Worm (Caenorhabditis elegans): ENCODE data around the gene E02C12.9.

The E02C12.9 gene

DNA sequence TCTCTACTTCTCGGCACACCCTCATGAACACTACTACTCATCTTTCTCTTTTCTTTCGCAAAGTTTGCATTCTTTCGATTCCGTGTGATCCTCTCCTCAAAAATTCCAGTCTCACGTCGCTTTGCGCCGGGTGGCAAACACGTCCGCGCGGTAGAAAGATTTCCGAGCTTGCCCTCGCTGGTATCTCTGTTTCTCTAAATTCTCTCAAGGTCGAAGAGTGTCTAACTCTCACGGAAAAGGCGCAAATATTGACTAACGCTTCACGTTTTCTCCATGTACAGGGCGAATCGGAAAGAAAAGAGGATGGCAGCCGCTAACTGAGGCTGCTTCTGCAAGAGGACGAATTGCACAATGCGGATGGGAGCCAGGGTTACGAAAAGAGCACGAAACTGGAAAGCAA, 47.5 kb upstream of the E02C12.9 start:
- TF ChIP-seq mes-2 (tag; optimal IDR thresholded peaks at IDR 0.05; ENCODE audit: poor library complexity, severe bottlenecking) (peak; percentile 12), set-16 (GFP tag; IDR thresholded peaks at IDR 0.05) (peak; percentile 25; the same call in 1 of the 2 replicates), lin-1 (GFP tag; IDR thresholded peaks at IDR 0.05) (no peak), zip-11 (GFP tag; IDR thresholded peaks at IDR 0.05) (no peak), aha-1 (tag) (peak; percentile 81), madf-9 (GFP tag; conservative IDR thresholded peaks at IDR 0.05) (peak; percentile 44; the same call in 1 of the 2 replicates)

DNA sequence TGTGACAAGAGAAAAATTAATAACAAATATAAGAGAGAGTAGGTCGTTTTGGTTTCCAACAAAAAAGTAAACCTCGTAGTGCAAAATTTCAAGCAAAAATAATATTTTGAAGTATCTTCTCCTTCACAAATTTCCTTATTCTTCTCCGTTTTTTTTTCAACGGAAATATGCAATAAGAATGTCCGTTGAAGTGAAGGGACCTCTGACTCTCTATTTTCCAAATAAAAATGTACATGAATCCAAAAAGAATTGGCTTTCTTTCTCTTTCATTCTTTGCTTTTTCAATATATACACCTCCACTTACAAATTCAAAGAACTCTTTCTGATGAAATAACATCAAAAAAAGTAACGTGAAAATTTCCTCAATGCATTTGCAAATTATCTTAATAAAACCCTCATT, 41.3 kb upstream of the E02C12.9 start, which contains the start of gene F36D4.1:
Gene F36D4.1 (plus strand): TSS at position 301 of the 400 bp plus-strand sequence.
- TF ChIP-seq snpc-4 (tag; optimal IDR thresholded peaks at IDR 0.05) (no peak), egl-43 (GFP tag; IDR thresholded peaks at IDR 0.05) (no peak), nhr-25 (tag; optimal IDR thresholded peaks at IDR 0.05; ENCODE audit: borderline replicate concordance, insufficient read depth) (no peak), vab-7 (GFP tag; IDR thresholded peaks at IDR 0.05) (no peak), duxl-1 (tag; optimal IDR thresholded peaks at IDR 0.05; ENCODE audit: poor library complexity) (no peak), nhr-48 (tag; optimal IDR thresholded peaks at IDR 0.05) (no peak), nhr-28 (tag; optimal IDR thresholded peaks at IDR 0.05) (no peak)

DNA sequence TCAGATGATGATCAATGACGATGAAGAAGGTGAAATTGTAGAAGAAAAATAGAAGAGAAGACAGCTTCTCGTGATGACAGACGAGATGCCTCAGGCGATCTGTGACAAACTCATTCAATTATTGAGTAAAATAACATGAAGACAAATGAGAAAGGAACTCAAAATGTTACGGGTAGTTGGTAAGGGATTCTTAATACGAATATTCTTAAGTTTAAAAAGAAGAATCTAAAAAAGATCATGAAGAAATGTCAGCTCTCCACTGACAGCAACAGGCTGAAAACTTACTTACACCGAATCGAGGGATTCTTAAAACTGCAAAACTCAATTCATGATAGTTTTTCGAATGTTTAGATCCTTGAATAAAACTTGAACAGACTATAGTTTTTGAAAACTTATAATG, 39.2 kb upstream of the E02C12.9 start, which contains the start of gene F36D4.4:
Gene F36D4.4 (minus strand): TSS at position 101 of the 400 bp plus-strand sequence.
- TF ChIP-seq gei-8 (GFP tag; optimal IDR thresholded peaks at IDR 0.05) (no peak), snpc-4 (tag; optimal IDR thresholded peaks at IDR 0.05) (no peak), ceh-62 (tag; optimal IDR thresholded peaks at IDR 0.05) (no peak), hmg-1.1 (GFP tag; IDR thresholded peaks at IDR 0.05) (no peak), tag-97 (GFP tag; IDR thresholded peaks at IDR 0.05) (no peak), unc-39 (tag; optimal IDR thresholded peaks at IDR 0.05) (no peak), ZK546.5 (tag; optimal IDR thresholded peaks at IDR 0.05) (no peak), mdl-1 (tag; optimal IDR thresholded peaks at IDR 0.05) (no peak), zip-2 (tag; optimal IDR thresholded peaks at IDR 0.05) (no peak), daf-16 (GFP tag; optimal IDR thresholded peaks at IDR 0.05) (no peak), daf-16 (tag; optimal IDR thresholded peaks at IDR 0.05) (no peak), dpl-1 (GFP tag; optimal IDR thresholded peaks at IDR 0.05) (no peak), Y48G9A.11 (GFP tag; IDR thresholded peaks at IDR 0.05) (no peak), lir-3 (tag; optimal IDR thresholded peaks at IDR 0.05) (no peak), mxl-2 (GFP tag; conservative IDR thresholded peaks at IDR 0.05) (no peak), lim-7 (GFP tag; IDR thresholded peaks at IDR 0.05) (no peak), nhr-76 (tag; optimal IDR thresholded peaks at IDR 0.05) (no peak), ama-1 (optimal IDR thresholded peaks at IDR 0.05) (no peak)

DNA sequence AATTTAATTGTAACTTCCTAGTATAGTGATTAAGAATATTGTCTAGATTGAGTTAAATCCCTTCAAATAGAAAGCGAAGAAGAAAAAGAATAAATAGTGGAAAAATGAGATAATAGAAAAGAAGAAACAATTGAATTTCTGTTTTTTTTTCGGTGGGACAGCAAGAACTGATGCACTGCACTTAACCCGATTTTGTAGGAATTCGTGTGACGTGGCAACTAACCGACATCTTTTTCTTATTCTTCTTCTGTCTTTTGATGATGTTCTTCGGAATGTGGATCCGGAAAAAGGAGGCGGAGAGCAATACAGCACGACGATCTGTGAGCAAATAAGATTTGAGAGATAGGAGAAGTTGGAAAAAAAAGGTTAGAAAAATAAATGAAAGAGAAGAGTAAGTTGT, 33.6 kb upstream of the E02C12.9 start:
- TF ChIP-seq ceh-20 (GFP tag; IDR thresholded peaks at IDR 0.05) = no peak
- no peak for TF ChIP-seq ceh-82 (tag; optimal IDR thresholded peaks at IDR 0.05)
- TF ChIP-seq arid-1 (GFP tag; conservative IDR thresholded peaks at IDR 0.05) = no peak
- TF ChIP-seq dpl-1 (GFP tag; optimal IDR thresholded peaks at IDR 0.05) = no peak
- no peak for TF ChIP-seq lir-3 (tag; optimal IDR thresholded peaks at IDR 0.05)
- 0 out of 2 replicates have a peak, but pooled peaks have one; percentile 53 for TF ChIP-seq ctbp-1 (GFP tag; IDR thresholded peaks at IDR 0.05)
- TF ChIP-seq rbr-2 (tag; optimal IDR thresholded peaks at IDR 0.05) = no peak
- TF ChIP-seq snpc-4 (tag; optimal IDR thresholded peaks at IDR 0.05) = no peak
- no peak for TF ChIP-seq Y48G9A.11 (GFP tag; IDR thresholded peaks at IDR 0.05)
- TF ChIP-seq pqm-1 (tag; optimal IDR thresholded peaks at IDR 0.05) = no peak
- TF ChIP-seq lin-1 (GFP tag; IDR thresholded peaks at IDR 0.05) = no peak
- peak; percentile 69 for TF ChIP-seq ces-1 (GFP tag; optimal IDR thresholded peaks at IDR 0.05)
- TF ChIP-seq Y5F2A.4 (GFP tag; optimal IDR thresholded peaks at IDR 0.05) = no peak
- no peak for TF ChIP-seq lin-15B (tag; optimal IDR thresholded peaks at IDR 0.05)
- TF ChIP-seq fkh-10 (GFP tag; optimal IDR thresholded peaks at IDR 0.05) = peak; percentile 58
- TF ChIP-seq hif-1 (tag; optimal IDR thresholded peaks at IDR 0.05) = no peak

All from whole organism, L4 larva.